Worm (Caenorhabditis elegans) whole organism, midembryonic: ENCODE data around the gene ZC513.14.

Experiments
- T22C8.4 ChIP-seq: fragments of 200-800 bp; sonication (Bioruptor generic); IDR thresholded peaks from 2 replicates; pipeline ENCODE4 v1.3.6; 2022; ENCODE audit warnings: missing genetic modification characterization, missing compliant biosample characterization
- cog-1 ChIP-seq: sonication (generic microtip); optimal IDR thresholded peaks from 2 replicates; lab custom pipeline; 2016; ENCODE audit warnings: missing genetic modification characterization, missing compliant biosample characterization
- flt-1 ChIP-seq: fragments of 200-800 bp; sonication (Bioruptor generic); IDR thresholded peaks from 2 replicates; pipeline ENCODE4 v1.3.6; 2022; ENCODE audit warnings: missing genetic modification characterization, missing compliant biosample characterization
- klf-2 ChIP-seq: fragments of 200-800 bp; sonication (Bioruptor generic); conservative IDR thresholded peaks from 2 replicates; pipeline ENCODE4 v1.3.6; 2022; ENCODE audit warnings: missing genetic modification reagents, missing genetic modification characterization, missing compliant biosample characterization
- ref-1 ChIP-seq: fragments of 200-800 bp; sonication (Bioruptor generic); conservative IDR thresholded peaks from 2 replicates; pipeline ENCODE4 v1.3.6; 2022; ENCODE audit warnings: missing genetic modification reagents, missing genetic modification characterization, missing compliant biosample characterization
- tab-1 ChIP-seq: fragments of 200-800 bp; sonication (Bioruptor generic); IDR thresholded peaks from 2 replicates; pipeline ENCODE4 v1.3.6; 2022; ENCODE audit warnings: missing genetic modification characterization, missing compliant biosample characterization
- ztf-29 ChIP-seq: fragments of 200-800 bp; sonication (Bioruptor generic); IDR thresholded peaks from 2 replicates; pipeline ENCODE4 v1.3.6; 2022; ENCODE audit warnings: missing genetic modification reagents, missing genetic modification characterization, missing compliant biosample characterization

DNA sequence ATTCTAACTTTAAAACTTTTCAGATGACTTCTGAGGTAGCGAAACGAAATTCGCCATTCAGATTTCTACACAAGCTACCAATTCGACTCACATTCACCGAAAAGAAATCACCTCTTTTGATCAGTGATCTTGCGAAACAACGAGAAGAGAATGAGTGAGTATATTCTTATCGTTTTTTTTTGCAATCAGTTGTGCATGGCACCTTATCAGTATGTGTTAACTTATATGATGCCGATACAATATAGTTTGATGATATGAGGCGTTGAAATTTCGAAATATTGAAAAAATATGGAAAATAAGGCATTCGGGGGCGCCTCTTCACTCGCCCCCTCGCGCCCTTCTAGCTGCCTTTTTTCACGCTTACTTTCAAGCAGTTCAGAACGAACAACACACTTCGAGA is 17.9 kb downstream of the ZC513.14 start:
- TF ChIP-seq tab-1 (GFP tag; lab: Robert Waterston, UW) (no peak), flt-1 (GFP tag; lab: Robert Waterston, UW) (no peak), ref-1 (GFP tag; lab: Robert Waterston, UW) (no peak), cog-1 (no peak), klf-2 (GFP tag; lab: Robert Waterston, UW) (no peak), ztf-29 (GFP tag; lab: Robert Waterston, UW) (no peak), T22C8.4 (GFP tag; lab: Robert Waterston, UW) (no peak)
